Fruit fly (Drosophila melanogaster) whole organism, embryonic: Measurements from ENCODE around the gene CG42263.
A peak's percentile ranks its signal among the peaks of the same experiment; 100 is the strongest.

Experiments used
- ATbp ChIP-seq: fragments of 200-800 bp; sonication (Bioruptor generic); optimal IDR thresholded peaks from 2 replicates; lab custom pipeline; 2017; ENCODE audit warnings: missing biosample characterization, mild to moderate bottlenecking, missing genetic modification characterization, missing genetic modification reagents
- BEAF-32 ChIP-seq: fragments of 200-800 bp; sonication (Bioruptor generic); optimal IDR thresholded peaks from 3 replicates; lab custom pipeline; 2017; ENCODE audit warnings: missing biosample characterization, missing genetic modification characterization, mild to moderate bottlenecking, moderate library complexity, missing genetic modification reagents
- CG10267 ChIP-seq: fragments of 200-800 bp; sonication (Bioruptor generic); optimal IDR thresholded peaks from 2 replicates; lab custom pipeline; 2018; ENCODE audit warnings: missing biosample characterization, mild to moderate bottlenecking, missing genetic modification characterization, moderate library complexity
- CG10565 ChIP-seq: fragments of 200-800 bp; sonication (Bioruptor generic); optimal IDR thresholded peaks from 3 replicates; lab custom pipeline; 2016; ENCODE audit warnings: missing biosample characterization, mild to moderate bottlenecking, missing genetic modification characterization
- CG13123 ChIP-seq: fragments of 200-800 bp; sonication (Bioruptor generic); optimal IDR thresholded peaks from 2 replicates; lab custom pipeline; 2016; ENCODE audit warnings: missing biosample characterization, missing genetic modification characterization
- CG13287 ChIP-seq: fragments of 200-800 bp; sonication (Bioruptor generic); IDR thresholded peaks from 2 replicates; pipeline ENCODE4 v1.3.6; 2022; ENCODE audit warnings: missing biosample characterization, missing genetic modification characterization; ENCODE audit not compliant: partially characterized antibody
- CG14667 ChIP-seq: fragments of 200-800 bp; sonication (Bioruptor generic); IDR thresholded peaks from 2 replicates; pipeline ENCODE4 v1.3.6; 2022; ENCODE audit warnings: missing biosample characterization, missing genetic modification characterization
- CG15073 ChIP-seq: fragments of 200-800 bp; sonication (Bioruptor generic); optimal IDR thresholded peaks from 2 replicates; lab custom pipeline; 2016; ENCODE audit warnings: missing biosample characterization, missing genetic modification characterization
- CG1529 ChIP-seq: fragments of 200-800 bp; sonication (Bioruptor generic); optimal IDR thresholded peaks from 3 replicates; lab custom pipeline; 2018; ENCODE audit warnings: missing biosample characterization, missing genetic modification characterization
- CG15514 ChIP-seq: fragments of 200-800 bp; sonication (Bioruptor generic); optimal IDR thresholded peaks from 3 replicates; lab custom pipeline; 2017; ENCODE audit warnings: missing biosample characterization, missing genetic modification characterization, mild to moderate bottlenecking, moderate library complexity, missing genetic modification reagents
- CG16815 ChIP-seq: fragments of 200-800 bp; sonication (Bioruptor generic); optimal IDR thresholded peaks from 3 replicates; lab custom pipeline; 2017; ENCODE audit warnings: missing biosample characterization, mild to moderate bottlenecking, missing genetic modification characterization
- CG17568 ChIP-seq: fragments of 200-800 bp; sonication (Bioruptor generic); optimal IDR thresholded peaks from 2 replicates; lab custom pipeline; 2018; ENCODE audit warnings: missing biosample characterization, mild to moderate bottlenecking, missing genetic modification characterization, moderate library complexity
- CG17912 ChIP-seq: fragments of 200-800 bp; sonication (Bioruptor generic); optimal IDR thresholded peaks from 2 replicates; lab custom pipeline; 2018; ENCODE audit warnings: missing biosample characterization, mild to moderate bottlenecking, missing genetic modification characterization
- CG1832 ChIP-seq: fragments of 200-800 bp; sonication (Bioruptor generic); optimal IDR thresholded peaks from 2 replicates; lab custom pipeline; 2017; ENCODE audit warnings: missing biosample characterization, mild to moderate bottlenecking, missing genetic modification characterization, inconsistent platforms
- CG2116 ChIP-seq: fragments of 200-800 bp; sonication (Bioruptor generic); optimal IDR thresholded peaks from 3 replicates; lab custom pipeline; 2018; ENCODE audit warnings: missing biosample characterization, mild to moderate bottlenecking, missing genetic modification characterization
- CG30020 ChIP-seq: fragments of 200-800 bp; optimal IDR thresholded peaks from 2 replicates; lab custom pipeline; 2019; ENCODE audit warnings: missing biosample characterization, mild to moderate bottlenecking, missing genetic modification characterization, moderate library complexity
- CG3163 ChIP-seq: fragments of 200-800 bp; sonication (Bioruptor generic); optimal IDR thresholded peaks from 3 replicates; lab custom pipeline; 2016; ENCODE audit warnings: missing biosample characterization, missing genetic modification characterization
- CG32532 ChIP-seq: fragments of 200-800 bp; sonication (Bioruptor generic); IDR thresholded peaks from 2 replicates; pipeline ENCODE4 v1.3.6; 2022; ENCODE audit warnings: missing biosample characterization, missing genetic modification characterization
- CG34376 ChIP-seq: fragments of 200-800 bp; sonication (Bioruptor generic); optimal IDR thresholded peaks from 2 replicates; lab custom pipeline; 2018; ENCODE audit warnings: missing biosample characterization, mild to moderate bottlenecking, missing genetic modification characterization
- CG4730 ChIP-seq: fragments of 200-800 bp; sonication (Bioruptor generic); IDR thresholded peaks from 2 replicates; pipeline ENCODE4 v1.3.6; 2022; ENCODE audit warnings: missing biosample characterization, missing genetic modification characterization
- CG6813 ChIP-seq: fragments of 200-800 bp; sonication (Bioruptor generic); optimal IDR thresholded peaks from 2 replicates; lab custom pipeline; 2017; ENCODE audit warnings: missing biosample characterization, missing genetic modification characterization, mild to moderate bottlenecking, moderate library complexity, missing genetic modification reagents
- CG7987 ChIP-seq: fragments of 200-800 bp; sonication (Bioruptor generic); optimal IDR thresholded peaks from 2 replicates; lab custom pipeline; 2018; ENCODE audit warnings: missing biosample characterization, mild to moderate bottlenecking, missing genetic modification characterization, moderate library complexity
- CG8388 ChIP-seq: fragments of 200-800 bp; sonication (Bioruptor generic); optimal IDR thresholded peaks from 2 replicates; lab custom pipeline; 2019; ENCODE audit warnings: missing biosample characterization, mild to moderate bottlenecking, missing genetic modification characterization, moderate library complexity
- CG9437 ChIP-seq: fragments of 200-800 bp; sonication (Bioruptor generic); optimal IDR thresholded peaks from 2 replicates; lab custom pipeline; 2018; ENCODE audit warnings: missing biosample characterization, mild to moderate bottlenecking, missing genetic modification characterization
- Dip3 ChIP-seq: fragments of 200-800 bp; sonication (Bioruptor generic); optimal IDR thresholded peaks from 3 replicates; lab custom pipeline; 2016; ENCODE audit warnings: missing biosample characterization, missing genetic modification characterization
- Drgx ChIP-seq: fragments of 200-800 bp; sonication (Bioruptor generic); IDR thresholded peaks from 2 replicates; pipeline ENCODE4 v1.3.6; 2022; ENCODE audit warnings: missing biosample characterization, missing genetic modification characterization
- H2.0 ChIP-seq: fragments of 200-800 bp; sonication (Bioruptor generic); IDR thresholded peaks from 2 replicates; pipeline ENCODE4 v1.3.6; 2022; ENCODE audit warnings: missing biosample characterization, missing genetic modification characterization
- Hmx ChIP-seq: fragments of 200-800 bp; sonication (Bioruptor generic); optimal IDR thresholded peaks from 2 replicates; lab custom pipeline; 2016; ENCODE audit warnings: missing biosample characterization, missing genetic modification characterization
- Hr39 ChIP-seq: fragments of >200 bp; optimal IDR thresholded peaks from 2 replicates; lab custom pipeline; 2017
- Lpt ChIP-seq: fragments of >200 bp; optimal IDR thresholded peaks from 2 replicates; lab custom pipeline; 2018; ENCODE audit warnings: missing biosample characterization, missing genetic modification characterization
- Sox100B ChIP-seq: fragments of 200-800 bp; sonication (Bioruptor generic); optimal IDR thresholded peaks from 3 replicates; lab custom pipeline; 2018; ENCODE audit warnings: missing biosample characterization, mild to moderate bottlenecking, missing genetic modification characterization
- Spps ChIP-seq: fragments of 200-800 bp; sonication (Bioruptor generic); optimal IDR thresholded peaks from 2 replicates; lab custom pipeline; 2018; ENCODE audit warnings: missing biosample characterization, mild to moderate bottlenecking, missing genetic modification characterization
- Sry-β ChIP-seq: fragments of 200-800 bp; sonication (Bioruptor generic); optimal IDR thresholded peaks from 2 replicates; lab custom pipeline; 2018; ENCODE audit warnings: missing biosample characterization, mild to moderate bottlenecking, missing genetic modification characterization, moderate library complexity
- bcd ChIP-seq: fragments of 200-800 bp; sonication (Bioruptor generic); optimal IDR thresholded peaks from 2 replicates; lab custom pipeline; 2017; ENCODE audit warnings: missing biosample characterization, mild to moderate bottlenecking, missing genetic modification characterization
- chinmo ChIP-seq: fragments of 200-800 bp; sonication (Bioruptor generic); IDR thresholded peaks from 4 replicates; pipeline ENCODE4 v1.3.6; 2022; ENCODE audit warnings: missing biosample characterization, missing genetic modification characterization; ENCODE audit not compliant: partially characterized antibody
- da ChIP-seq: fragments of 200-800 bp; sonication (Bioruptor generic); optimal IDR thresholded peaks from 2 replicates; lab custom pipeline; 2016; ENCODE audit warnings: missing biosample characterization, missing genetic modification characterization
- en ChIP-seq: fragments of 200-800 bp; sonication (Bioruptor generic); optimal IDR thresholded peaks from 2 replicates; lab custom pipeline; 2016; ENCODE audit warnings: missing biosample characterization, missing genetic modification characterization
- gce ChIP-seq: fragments of 200-800 bp; sonication (Bioruptor generic); IDR thresholded peaks from 3 replicates; pipeline ENCODE4 v1.3.6; 2022; ENCODE audit warnings: missing biosample characterization, missing genetic modification characterization
- gcm ChIP-seq: fragments of 200-800 bp; sonication (Bioruptor generic); optimal IDR thresholded peaks from 2 replicates; lab custom pipeline; 2019; ENCODE audit warnings: missing biosample characterization, mild to moderate bottlenecking, missing genetic modification characterization, moderate library complexity
- gro ChIP-seq: fragments of 200-800 bp; sonication (Bioruptor generic); optimal IDR thresholded peaks from 2 replicates; lab custom pipeline; 2016; ENCODE audit warnings: missing biosample characterization, missing genetic modification characterization
- hb ChIP-seq: fragments of 200-800 bp; sonication (Bioruptor generic); IDR thresholded peaks from 3 replicates; pipeline ENCODE4 v1.3.6; 2022; ENCODE audit warnings: missing biosample characterization, missing genetic modification characterization; ENCODE audit not compliant: partially characterized antibody
- hth ChIP-seq: fragments of >200 bp; optimal IDR thresholded peaks from 2 replicates; lab custom pipeline; 2017; ENCODE audit warnings: inconsistent platforms
- ranshi ChIP-seq: fragments of 200-800 bp; sonication (Bioruptor generic); IDR thresholded peaks from 2 replicates; pipeline ENCODE4 v1.3.6; 2022; ENCODE audit warnings: missing biosample characterization, missing genetic modification characterization
- salm ChIP-seq: fragments of 200-800 bp; sonication (Bioruptor generic); optimal IDR thresholded peaks from 2 replicates; lab custom pipeline; 2018; ENCODE audit warnings: missing biosample characterization, mild to moderate bottlenecking, missing genetic modification characterization
- scrt ChIP-seq: fragments of 200-800 bp; sonication (Bioruptor generic); optimal IDR thresholded peaks from 2 replicates; lab custom pipeline; 2018; ENCODE audit warnings: missing biosample characterization, mild to moderate bottlenecking, missing genetic modification characterization, moderate library complexity
- sens-2 ChIP-seq: fragments of 200-800 bp; sonication (Bioruptor generic); IDR thresholded peaks from 2 replicates; pipeline ENCODE4 v1.3.6; 2022; ENCODE audit warnings: missing biosample characterization, missing genetic modification characterization
- sisA ChIP-seq: fragments of 200-800 bp; sonication (Bioruptor generic); IDR thresholded peaks from 2 replicates; pipeline ENCODE4 v1.3.6; 2022; ENCODE audit warnings: missing biosample characterization, missing genetic modification characterization
- ssp ChIP-seq: fragments of 200-800 bp; sonication (Bioruptor generic); IDR thresholded peaks from 2 replicates; pipeline ENCODE4 v1.3.6; 2022; ENCODE audit warnings: missing biosample characterization, missing genetic modification characterization
- tgo ChIP-seq: fragments of 200-800 bp; sonication (Bioruptor generic); IDR thresholded peaks from 3 replicates; pipeline ENCODE4 v1.3.6; 2022; ENCODE audit warnings: missing biosample characterization, missing genetic modification characterization
- toy ChIP-seq: fragments of 200-800 bp; sonication (Bioruptor generic); IDR thresholded peaks from 2 replicates; pipeline ENCODE4 v1.3.6; 2022; ENCODE audit warnings: missing biosample characterization, missing genetic modification characterization
- zen ChIP-seq: fragments of 200-800 bp; sonication (Bioruptor generic); optimal IDR thresholded peaks from 3 replicates; lab custom pipeline; 2018; ENCODE audit warnings: missing biosample characterization, mild to moderate bottlenecking, missing genetic modification characterization, moderate library complexity
- zfh1 ChIP-seq: fragments of 200-800 bp; sonication (Bioruptor generic); IDR thresholded peaks from 3 replicates; pipeline ENCODE4 v1.3.6; 2022; ENCODE audit warnings: missing biosample characterization, missing genetic modification characterization

The CG42263 gene

DNA sequence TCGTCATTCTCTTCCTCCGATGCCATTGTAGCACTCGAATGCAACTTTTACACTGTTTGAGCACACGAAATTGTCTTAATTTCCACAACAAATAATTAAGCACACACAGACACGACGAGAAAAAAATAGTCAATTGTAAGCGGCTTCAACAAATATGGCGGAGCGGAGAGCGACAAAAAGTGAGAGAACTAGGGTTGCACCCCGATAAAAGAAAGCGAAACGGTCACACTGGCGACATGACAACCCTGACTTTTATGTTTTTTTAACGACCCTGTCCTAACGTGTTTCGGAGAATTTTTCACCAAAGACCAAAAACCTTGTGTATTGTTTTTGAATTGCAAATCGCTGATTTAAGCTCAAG, 45.6 kb downstream of the CG42263 start, which contains the start of the genes Mi-2 and Prp3 (continued):
- TF ChIP-seq CG14667 (GFP tag; lab: Robert Waterston, UW), result no peak
- no peak for TF ChIP-seq CG13123 (GFP tag; lab: Kevin White, UChicago)
- no peak for TF ChIP-seq CG3163 (GFP tag; lab: Kevin White, UChicago)
- no peak for TF ChIP-seq H2.0 (GFP tag; lab: Robert Waterston, UW)
- no peak for TF ChIP-seq ATbp (GFP tag; lab: Kevin White, UChicago)
- no peak for TF ChIP-seq da
- TF ChIP-seq CG17568 (GFP tag; lab: Kevin White, UChicago), result no peak
- no peak for TF ChIP-seq Sry-β (GFP tag; lab: Kevin White, UChicago)
- no peak for TF ChIP-seq Hmx (GFP tag; lab: Kevin White, UChicago)
- TF ChIP-seq CG1832 (GFP tag; lab: Kevin White, UChicago), result no peak
- no peak for TF ChIP-seq CG32532
- TF ChIP-seq Lpt, result no peak
- peak; percentile 21 for TF ChIP-seq gro (GFP tag; lab: Kevin White, UChicago)
- peak; percentile 7 for TF ChIP-seq bcd (GFP tag; lab: Kevin White, UChicago)
- TF ChIP-seq scrt, result no peak
- no peak for TF ChIP-seq CG4730
- TF ChIP-seq CG1529, result no peak
- no peak for TF ChIP-seq sens-2 (GFP tag; lab: Robert Waterston, UW)
- TF ChIP-seq hb (GFP tag; lab: Robert Waterston, UW), result no peak
- peak; percentile 48; the same call in 1 of the 3 replicates for TF ChIP-seq zfh1 (GFP tag; lab: Robert Waterston, UW)
- TF ChIP-seq CG6813 (GFP tag; lab: Kevin White, UChicago), result no peak
- no peak for TF ChIP-seq CG8388 (GFP tag; lab: Kevin White, UChicago)
- TF ChIP-seq BEAF-32 (GFP tag; lab: Kevin White, UChicago), result peak; percentile 46
- TF ChIP-seq ssp, result no peak
- no peak for TF ChIP-seq en (GFP tag; lab: Kevin White, UChicago)
- TF ChIP-seq sisA, result no peak
- peak; percentile 72 for TF ChIP-seq CG15514 (GFP tag; lab: Kevin White, UChicago)
- TF ChIP-seq CG15073 (GFP tag; lab: Kevin White, UChicago), result no peak
- TF ChIP-seq chinmo, result peak; percentile 20; the same call in 1 of the 4 replicates
- no peak for TF ChIP-seq toy (GFP tag; lab: Robert Waterston, UW)
- TF ChIP-seq CG16815, result no peak
- TF ChIP-seq ranshi (GFP tag; lab: Robert Waterston, UW), result no peak
- no peak for TF ChIP-seq CG9437 (GFP tag; lab: Kevin White, UChicago)
- no peak for TF ChIP-seq salm (tag; lab: Kevin White, UChicago)
- no peak for TF ChIP-seq tgo (GFP tag; lab: Robert Waterston, UW)
- TF ChIP-seq Sox100B (GFP tag; lab: Kevin White, UChicago), result no peak
- no peak for TF ChIP-seq Drgx
- peak; percentile 24 for TF ChIP-seq CG30020
- TF ChIP-seq Spps (tag; lab: Kevin White, UChicago), result no peak
- TF ChIP-seq CG10267 (tag; lab: Kevin White, UChicago), result peak; percentile 52
- peak; percentile 60; the same call in 1 of the 2 replicates for TF ChIP-seq CG13287 (GFP tag; lab: Robert Waterston, UW)
- no peak for TF ChIP-seq CG10565 (GFP tag; lab: Kevin White, UChicago)
- no peak for TF ChIP-seq Hr39 (lab: Kevin White, UChicago)
- TF ChIP-seq CG34376, result peak; percentile 51
- TF ChIP-seq zen (tag; lab: Kevin White, UChicago), result peak; percentile 28
- no peak for TF ChIP-seq gce (GFP tag; lab: Robert Waterston, UW)
- peak; percentile 99 for TF ChIP-seq CG2116 (GFP tag; lab: Kevin White, UChicago)
- no peak for TF ChIP-seq hth (lab: Kevin White, UChicago)
- no peak for TF ChIP-seq Dip3 (GFP tag; lab: Kevin White, UChicago)
- peak; percentile 42 for TF ChIP-seq CG17912 (GFP tag; lab: Kevin White, UChicago)
- no peak for TF ChIP-seq gcm
- TF ChIP-seq CG7987 (GFP tag; lab: Kevin White, UChicago), result no peak
